Fruit fly (Drosophila melanogaster) whole organism, pupa: Measurements from ENCODE around the gene CG34454.

Source experiments
- CG10348 ChIP-seq: fragments of 200-800 bp; sonication (Bioruptor generic); IDR thresholded peaks from 2 replicates; pipeline ENCODE4 v1.3.6; 2022; ENCODE audit warnings: missing biosample characterization, missing genetic modification characterization
- CG12605 ChIP-seq: fragments of 200-800 bp; sonication (Bioruptor generic); IDR thresholded peaks from 2 replicates; pipeline ENCODE4 v1.3.6; 2022; ENCODE audit warnings: missing biosample characterization, missing genetic modification characterization
- CG13204 ChIP-seq: fragments of 200-800 bp; sonication (Bioruptor generic); optimal IDR thresholded peaks from 2 replicates; lab custom pipeline; 2018; ENCODE audit warnings: missing biosample characterization, mild to moderate bottlenecking, missing genetic modification characterization, moderate library complexity
- CG14655 ChIP-seq: fragments of 200-800 bp; sonication (Bioruptor generic); optimal IDR thresholded peaks from 3 replicates; lab custom pipeline; 2017; ENCODE audit warnings: mild to moderate bottlenecking, missing biosample characterization, missing genetic modification reagents, missing genetic modification characterization
- CG15710 ChIP-seq: fragments of 200-800 bp; sonication (Bioruptor generic); optimal IDR thresholded peaks from 2 replicates; lab custom pipeline; 2018; ENCODE audit warnings: missing biosample characterization, mild to moderate bottlenecking, missing genetic modification characterization, moderate library complexity
- CG17806 ChIP-seq: fragments of 200-800 bp; sonication (Bioruptor generic); optimal IDR thresholded peaks from 2 replicates; lab custom pipeline; 2018; ENCODE audit warnings: missing biosample characterization, mild to moderate bottlenecking, missing genetic modification characterization, moderate library complexity
- CG32121 ChIP-seq: fragments of 200-800 bp; sonication (Bioruptor generic); IDR thresholded peaks from 2 replicates; pipeline ENCODE4 v1.3.6; 2022; ENCODE audit warnings: missing biosample characterization, missing genetic modification characterization
- CG34367 ChIP-seq: fragments of 200-800 bp; sonication (Bioruptor generic); optimal IDR thresholded peaks from 2 replicates; lab custom pipeline; 2018; ENCODE audit warnings: missing biosample characterization, mild to moderate bottlenecking, missing genetic modification characterization
- CG4496 ChIP-seq: fragments of 200-800 bp; sonication (Bioruptor generic); IDR thresholded peaks from 3 replicates; pipeline ENCODE4 v1.3.6; 2022; ENCODE audit warnings: missing biosample characterization, missing genetic modification characterization
- CG8159 ChIP-seq: fragments of 200-800 bp; sonication (Bioruptor generic); optimal IDR thresholded peaks from 3 replicates; lab custom pipeline; 2018; ENCODE audit warnings: missing biosample characterization, mild to moderate bottlenecking, missing genetic modification characterization, moderate library complexity
- CG8301 ChIP-seq: fragments of 200-800 bp; sonication (Bioruptor generic); optimal IDR thresholded peaks from 2 replicates; lab custom pipeline; 2018; ENCODE audit warnings: missing biosample characterization, mild to moderate bottlenecking, missing genetic modification characterization
- CG9948 ChIP-seq: fragments of 200-800 bp; sonication (Bioruptor generic); optimal IDR thresholded peaks from 2 replicates; lab custom pipeline; 2018; ENCODE audit warnings: missing biosample characterization, mild to moderate bottlenecking, missing genetic modification characterization, moderate library complexity
- D1 ChIP-seq: fragments of 200-800 bp; sonication (Bioruptor generic); optimal IDR thresholded peaks from 2 replicates; lab custom pipeline; 2018; ENCODE audit warnings: missing biosample characterization, mild to moderate bottlenecking, missing genetic modification characterization, moderate library complexity
- EcR ChIP-seq: fragments of 200-800 bp; sonication (Bioruptor generic); optimal IDR thresholded peaks from 3 replicates; lab custom pipeline; 2019; ENCODE audit warnings: missing biosample characterization, missing genetic modification characterization, mild to moderate bottlenecking, moderate library complexity, missing genetic modification reagents
- Ets98B ChIP-seq: fragments of 200-800 bp; sonication (Bioruptor generic); IDR thresholded peaks from 2 replicates; pipeline ENCODE4 v1.3.6; 2022; ENCODE audit warnings: missing biosample characterization, missing genetic modification characterization
- Pif1A ChIP-seq: fragments of 200-800 bp; sonication (Bioruptor generic); optimal IDR thresholded peaks from 3 replicates; lab custom pipeline; 2016; ENCODE audit warnings: missing biosample characterization, missing genetic modification characterization
- Pif1B ChIP-seq: fragments of 200-800 bp; sonication (Bioruptor generic); optimal IDR thresholded peaks from 3 replicates; lab custom pipeline; 2016; ENCODE audit warnings: missing biosample characterization, missing genetic modification characterization
- Snoo ChIP-seq: fragments of 200-800 bp; sonication (Bioruptor generic); optimal IDR thresholded peaks from 3 replicates; lab custom pipeline; 2017; ENCODE audit warnings: missing biosample characterization, mild to moderate bottlenecking, missing genetic modification characterization, inconsistent platforms
- fd96Ca ChIP-seq: fragments of 200-800 bp; sonication (Bioruptor generic); IDR thresholded peaks from 3 replicates; pipeline ENCODE4 v1.3.6; 2022; ENCODE audit warnings: missing biosample characterization, missing genetic modification characterization
- gl ChIP-seq: fragments of 200-800 bp; sonication (Bioruptor generic); optimal IDR thresholded peaks from 2 replicates; lab custom pipeline; 2018; ENCODE audit warnings: missing biosample characterization, mild to moderate bottlenecking, missing genetic modification characterization
- rn ChIP-seq: fragments of 200-800 bp; sonication (Bioruptor generic); IDR thresholded peaks from 2 replicates; pipeline ENCODE4 v1.3.6; 2022; ENCODE audit warnings: missing biosample characterization, missing genetic modification characterization

The CG34454 gene

dm6 chr3L:263500-264377 is 31.6 kb upstream of the CG34454 start:
- no peak for TF ChIP-seq CG13204
- no peak for TF ChIP-seq gl (tag; lab: Kevin White, UChicago)
- 0 out of 3 replicates have a peak, but pooled peaks have one; percentile 33 for TF ChIP-seq fd96Ca (GFP tag; lab: Robert Waterston, UW)

- TF ChIP-seq CG13204, result no peak
- TF ChIP-seq CG4496 (GFP tag; lab: Robert Waterston, UW), result 0 out of 3 replicates have a peak, but pooled peaks have one; percentile 29
- TF ChIP-seq Pif1B, result no peak
- TF ChIP-seq EcR (GFP tag; lab: Kevin White, UChicago), result peak; percentile 44
- 0 out of 3 replicates have a peak, but pooled peaks have one; percentile 16 for TF ChIP-seq fd96Ca (GFP tag; lab: Robert Waterston, UW)
- no peak for TF ChIP-seq CG17806 (tag; lab: Kevin White, UChicago)
- no peak for TF ChIP-seq CG32121 (GFP tag; lab: Robert Waterston, UW)
- TF ChIP-seq rn (GFP tag; lab: Robert Waterston, UW), result no peak
- no peak for TF ChIP-seq CG14655 (GFP tag; lab: Kevin White, UChicago)
- TF ChIP-seq CG34367 (tag; lab: Kevin White, UChicago), result no peak
- TF ChIP-seq, all 21 proteins: peak for 3
These were observed 30.6 kb upstream of the CG34454 start for dm6 chr3L:262724-263177.

dm6 chr3L:257618-258475 is 25.7 kb upstream of the CG34454 start, which contains the start of the genes DIP2 and wac:
Gene DIP2, minus strand, starts transcription at chr3L:257954.
Gene wac, plus strand, starts transcription at chr3L:258176.
- TF ChIP-seq fd96Ca (GFP tag; lab: Robert Waterston, UW), result peak; percentile 62; the same call in 2 of the 3 replicates
- peak; percentile 55 for TF ChIP-seq EcR (GFP tag; lab: Kevin White, UChicago)
- TF ChIP-seq CG15710 (tag; lab: Kevin White, UChicago), result peak; percentile 22
- TF ChIP-seq CG8301 (tag; lab: Kevin White, UChicago), result no peak
- TF ChIP-seq CG17806 (tag; lab: Kevin White, UChicago), result peak; percentile 22
- no peak for TF ChIP-seq CG4496 (GFP tag; lab: Robert Waterston, UW)
- peak; percentile 40; the same call in 1 of the 2 replicates for TF ChIP-seq rn (GFP tag; lab: Robert Waterston, UW)
- TF ChIP-seq CG12605 (GFP tag; lab: Robert Waterston, UW), result no peak
- TF ChIP-seq Ets98B, result peak; percentile 46
- no peak for TF ChIP-seq D1
- TF ChIP-seq gl (tag; lab: Kevin White, UChicago), result no peak
- peak; percentile 39 for TF ChIP-seq Snoo (tag; lab: Kevin White, UChicago)

dm6 chr3L:248226-248758 is 16.1 kb upstream of the CG34454 start:
- no peak for TF ChIP-seq CG34367 (tag; lab: Kevin White, UChicago)
- TF ChIP-seq Pif1B, result no peak
- TF ChIP-seq Ets98B, result no peak
- TF ChIP-seq CG8301 (tag; lab: Kevin White, UChicago), result no peak
- no peak for TF ChIP-seq fd96Ca (GFP tag; lab: Robert Waterston, UW)
- no peak for TF ChIP-seq EcR (GFP tag; lab: Kevin White, UChicago)
- no peak for TF ChIP-seq CG9948 (tag; lab: Kevin White, UChicago)
- no peak for TF ChIP-seq CG17806 (tag; lab: Kevin White, UChicago)
- no peak for TF ChIP-seq CG13204
- no peak for TF ChIP-seq gl (tag; lab: Kevin White, UChicago)
- TF ChIP-seq rn (GFP tag; lab: Robert Waterston, UW), result no peak
- TF ChIP-seq CG4496 (GFP tag; lab: Robert Waterston, UW), result no peak
- TF ChIP-seq D1, result no peak
- no peak for TF ChIP-seq CG8159 (tag; lab: Kevin White, UChicago)
- no peak for TF ChIP-seq CG15710 (tag; lab: Kevin White, UChicago)
- TF ChIP-seq CG10348, result no peak
- TF ChIP-seq CG14655 (GFP tag; lab: Kevin White, UChicago), result no peak
- no peak for TF ChIP-seq Pif1A (GFP tag; lab: Kevin White, UChicago)
- no peak for TF ChIP-seq CG32121 (GFP tag; lab: Robert Waterston, UW)

- TF ChIP-seq CG17806 (tag; lab: Kevin White, UChicago) (no peak), fd96Ca (GFP tag; lab: Robert Waterston, UW) (no peak), CG8301 (tag; lab: Kevin White, UChicago) (no peak), CG14655 (GFP tag; lab: Kevin White, UChicago) (no peak), gl (tag; lab: Kevin White, UChicago) (no peak), EcR (GFP tag; lab: Kevin White, UChicago) (no peak), CG8159 (tag; lab: Kevin White, UChicago) (no peak), CG15710 (tag; lab: Kevin White, UChicago) (no peak), CG34367 (tag; lab: Kevin White, UChicago) (no peak), Pif1B (no peak), CG10348 (no peak), CG9948 (tag; lab: Kevin White, UChicago) (no peak), CG4496 (GFP tag; lab: Robert Waterston, UW) (no peak), CG13204 (no peak), rn (GFP tag; lab: Robert Waterston, UW) (no peak), Ets98B (no peak), CG32121 (GFP tag; lab: Robert Waterston, UW) (no peak)
These were observed 15.5 kb upstream of the CG34454 start, which contains the start of gene mthl14 for dm6 chr3L:247482-248225. Gene mthl14, plus strand, starts transcription at chr3L:247491.
